Fruit fly (Drosophila melanogaster): ENCODE data around the gene CG34133.

Gene CG34133

dm6 chr3R:29861432-29862249 is 7.5 kb upstream of the CG34133 start, which contains the start of the genes CG15514 and RpS8 (continued):
- peak; percentile 66 for TF ChIP-seq CG1603 (tag; optimal IDR thresholded peaks at IDR 0.05)
- TF ChIP-seq Sin3A (optimal IDR thresholded peaks at IDR 0.05): peak; percentile 70
- peak; percentile 64 for TF ChIP-seq CG17361 (GFP tag; IDR thresholded peaks at IDR 0.05)
- TF ChIP-seq row (GFP tag; IDR thresholded peaks at IDR 0.05): peak; percentile 76
- TF ChIP-seq BEAF-32 (GFP tag; optimal IDR thresholded peaks at IDR 0.05): peak; percentile 52
- no peak for TF ChIP-seq CG33213 (GFP tag; optimal IDR thresholded peaks at IDR 0.05)
- no peak for TF ChIP-seq Deaf1 (tag; optimal IDR thresholded peaks at IDR 0.05)
- peak; percentile 26 for TF ChIP-seq Six4 (GFP tag; optimal IDR thresholded peaks at IDR 0.05)
- TF ChIP-seq CG8944 (GFP tag; optimal IDR thresholded peaks at IDR 0.05): no peak
- TF ChIP-seq Camta (GFP tag; optimal IDR thresholded peaks at IDR 0.05): peak; percentile 24
- TF ChIP-seq lola (GFP tag; optimal IDR thresholded peaks at IDR 0.05): peak in 1 of 3 experiments; percentile 55
- no peak for TF ChIP-seq Atf-2 (GFP tag; optimal IDR thresholded peaks at IDR 0.05)
- no peak for TF ChIP-seq sc (optimal IDR thresholded peaks at IDR 0.05)
- peak; percentile 17 for TF ChIP-seq sc (GFP tag; optimal IDR thresholded peaks at IDR 0.05)
- peak; percentile 39 for TF ChIP-seq CG13894 (tag; optimal IDR thresholded peaks at IDR 0.05)
- TF ChIP-seq CG13775 (GFP tag; optimal IDR thresholded peaks at IDR 0.05): peak; percentile 67
- peak; percentile 47 for TF ChIP-seq CG7839 (tag; optimal IDR thresholded peaks at IDR 0.05)
- peak; percentile 87 for TF ChIP-seq CG10543 (GFP tag; optimal IDR thresholded peaks at IDR 0.05)
- TF ChIP-seq lbe (GFP tag; optimal IDR thresholded peaks at IDR 0.05): no peak
- TF ChIP-seq CG15269 (tag; optimal IDR thresholded peaks at IDR 0.05): peak; percentile 60
- TF ChIP-seq NFAT (GFP tag; IDR thresholded peaks at IDR 0.05): 0 out of 2 replicates have a peak, but pooled peaks have one; percentile 27
- peak; percentile 83 for TF ChIP-seq CG2678 (tag; optimal IDR thresholded peaks at IDR 0.05)
- TF ChIP-seq CG4707 (GFP tag; optimal IDR thresholded peaks at IDR 0.05): peak; percentile 34
- TF ChIP-seq CG2712 (tag; optimal IDR thresholded peaks at IDR 0.05): peak; percentile 44
- peak; percentile 55; the same call in 1 of the 2 replicates for TF ChIP-seq vvl (GFP tag; IDR thresholded peaks at IDR 0.05)
- peak; percentile 93 for TF ChIP-seq NC2β (GFP tag; optimal IDR thresholded peaks at IDR 0.05)
- TF ChIP-seq gcm (GFP tag; optimal IDR thresholded peaks at IDR 0.05): peak; percentile 38
- TF ChIP-seq CG34422 (GFP tag; IDR thresholded peaks at IDR 0.05): peak; percentile 62; the same call in 1 of the 3 replicates
- TF ChIP-seq Optix (GFP tag; IDR thresholded peaks at IDR 0.05): peak; percentile 33; the same call in 1 of the 3 replicates
- TF ChIP-seq CG42726 (GFP tag; IDR thresholded peaks at IDR 0.05; ENCODE audit: partially characterized antibody): no peak
- TF ChIP-seq D (optimal IDR thresholded peaks at IDR 0.05): no peak
- peak; percentile 29 for TF ChIP-seq D (GFP tag; optimal IDR thresholded peaks at IDR 0.05)
- TF ChIP-seq odd (GFP tag; optimal IDR thresholded peaks at IDR 0.05): no peak
- peak; percentile 23 for TF ChIP-seq CG10274 (GFP tag; optimal IDR thresholded peaks at IDR 0.05)
- no peak for TF ChIP-seq Jarid2 (GFP tag; optimal IDR thresholded peaks at IDR 0.05)
- peak; percentile 66 for TF ChIP-seq trem (tag; optimal IDR thresholded peaks at IDR 0.05)
- peak; percentile 3 for TF ChIP-seq emc (GFP tag; optimal IDR thresholded peaks at IDR 0.05)
- peak; percentile 42 for TF ChIP-seq ind (GFP tag; optimal IDR thresholded peaks at IDR 0.05)
- TF ChIP-seq NfI (GFP tag; optimal IDR thresholded peaks at IDR 0.05): peak; percentile 74
- 0 out of 3 replicates have a peak, but pooled peaks have one; percentile 30 for TF ChIP-seq otp (GFP tag; IDR thresholded peaks at IDR 0.05)
- TF ChIP-seq CG3726 (GFP tag; IDR thresholded peaks at IDR 0.05): no peak
- peak; percentile 72 for TF ChIP-seq CG13424 (tag; optimal IDR thresholded peaks at IDR 0.05)
- peak; percentile 100 for TF ChIP-seq bigmax (GFP tag; optimal IDR thresholded peaks at IDR 0.05)
- peak; percentile 35 for TF ChIP-seq CG6254 (GFP tag; optimal IDR thresholded peaks at IDR 0.05)
- peak; percentile 36 for TF ChIP-seq Hr3 (GFP tag; optimal IDR thresholded peaks at IDR 0.05)
- TF ChIP-seq Asciz (GFP tag; optimal IDR thresholded peaks at IDR 0.05): peak; percentile 56
- TF ChIP-seq Blimp-1 (GFP tag; optimal IDR thresholded peaks at IDR 0.05): peak; percentile 63
- peak; percentile 29 for TF ChIP-seq HmgZ (tag; optimal IDR thresholded peaks at IDR 0.05)
- no peak for TF ChIP-seq Spps (tag; optimal IDR thresholded peaks at IDR 0.05)
